Fruit fly (Drosophila melanogaster): ENCODE results near the gene Cdk7.

DNA sequence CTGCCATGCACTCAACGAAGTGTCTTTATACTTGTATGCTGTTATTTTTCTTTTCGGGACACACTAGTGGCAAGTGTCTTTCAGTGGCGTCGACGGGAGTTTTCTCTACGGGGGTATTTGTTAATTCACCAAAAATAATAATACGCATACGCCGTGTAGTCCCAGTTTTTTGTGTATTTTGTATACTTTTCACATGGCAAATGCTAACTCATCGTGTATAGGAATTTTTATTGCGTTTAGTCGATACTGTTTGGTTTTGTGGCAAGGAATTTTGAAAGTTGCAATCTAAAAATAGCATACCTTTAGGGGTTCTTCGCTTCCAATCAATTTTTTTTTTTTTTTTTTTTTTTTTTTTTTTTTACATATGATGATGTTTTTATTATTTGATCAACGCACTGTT is 29.7 kb upstream of the Cdk7 start:
- TF ChIP-seq CG14711 (tag; optimal IDR thresholded peaks at IDR 0.05) = no peak
- TF ChIP-seq CG7045 (GFP tag; optimal IDR thresholded peaks at IDR 0.05) = no peak
- no peak for TF ChIP-seq ovo (GFP tag; optimal IDR thresholded peaks at IDR 0.05)
- no peak for TF ChIP-seq CG11617 (GFP tag; optimal IDR thresholded peaks at IDR 0.05)
- TF ChIP-seq tj (GFP tag; optimal IDR thresholded peaks at IDR 0.05) = no peak
- no peak for TF ChIP-seq Crg-1 (GFP tag; optimal IDR thresholded peaks at IDR 0.05)
- TF ChIP-seq Hr96 (GFP tag; optimal IDR thresholded peaks at IDR 0.05) = no peak
- TF ChIP-seq CG33017 (tag; optimal IDR thresholded peaks at IDR 0.05) = no peak
- TF ChIP-seq toe (GFP tag; optimal IDR thresholded peaks at IDR 0.05) = no peak
- TF ChIP-seq Clk (GFP tag; optimal IDR thresholded peaks at IDR 0.05) = no peak
- TF ChIP-seq bab1 (GFP tag; optimal IDR thresholded peaks at IDR 0.05) = no peak
